Worm (Caenorhabditis elegans) whole organism, young adult: ENCODE measurements around the gene F16G10.14.

Source experiments
- F33H1.4 ChIP-seq: fragments of 200-800 bp; sonication (Bioruptor generic); IDR thresholded peaks from 2 replicates; pipeline ENCODE4 v1.3.6; 2022; ENCODE audit warnings: missing genetic modification reagents, missing genetic modification characterization, missing compliant biosample characterization
- F52B5.7 ChIP-seq: sonication (generic microtip); optimal IDR thresholded peaks from 2 replicates; lab custom pipeline; 2016; ENCODE audit warnings: mild to moderate bottlenecking, missing genetic modification characterization, missing compliant biosample characterization
- ceh-27 ChIP-seq: fragments of 200-800 bp; sonication (Bioruptor generic); optimal IDR thresholded peaks from 2 replicates; lab custom pipeline; 2018; ENCODE audit warnings: mild to moderate bottlenecking, missing genetic modification characterization, moderate library complexity, missing compliant biosample characterization
- dpff-1 ChIP-seq: sonication (generic microtip); optimal IDR thresholded peaks from 2 replicates; lab custom pipeline; 2017; ENCODE audit warnings: mild to moderate bottlenecking, missing genetic modification characterization, missing compliant biosample characterization
- fkh-3 ChIP-seq: sonication (generic microtip); optimal IDR thresholded peaks from 2 replicates; lab custom pipeline; 2016; ENCODE audit warnings: mild to moderate bottlenecking, missing genetic modification characterization, missing compliant biosample characterization
- madf-8 ChIP-seq: fragments of 200-800 bp; sonication (Bioruptor generic); conservative IDR thresholded peaks from 2 replicates; pipeline ENCODE4 v1.3.6; 2022; ENCODE audit warnings: missing genetic modification reagents, missing genetic modification characterization, missing compliant biosample characterization
- pha-4 ChIP-seq: fragments of 150-350 bp; sonication (generic microtip); optimal IDR thresholded peaks from 2 replicates; lab custom pipeline; 2014; ENCODE audit warnings: missing biosample characterization, missing genetic modification reagents, missing genetic modification characterization
- tlf-1 ChIP-seq: fragments of 200-800 bp; sonication (Bioruptor generic); optimal IDR thresholded peaks from 2 replicates; lab custom pipeline; 2018; ENCODE audit warnings: mild to moderate bottlenecking, missing genetic modification characterization, missing compliant biosample characterization

DNA sequence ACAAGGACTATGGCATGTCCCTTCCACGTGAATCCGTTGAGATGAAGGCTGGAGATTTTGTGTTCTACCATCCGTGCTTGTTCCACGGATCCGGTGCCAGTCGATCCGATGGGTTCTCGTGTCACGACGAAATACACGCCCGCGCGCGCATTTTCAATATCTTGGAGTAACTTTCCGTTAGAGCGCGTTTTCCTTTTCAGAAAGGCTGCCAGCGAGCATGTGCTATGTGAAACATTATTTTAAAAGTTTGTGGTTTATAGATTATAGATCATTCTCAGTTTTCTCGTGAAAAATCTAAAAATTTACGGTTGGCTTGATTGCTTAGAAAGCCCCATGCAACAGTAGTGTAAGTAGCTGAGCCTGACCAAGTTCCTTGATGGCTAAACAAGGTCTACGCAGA, 20.1 kb upstream of the F16G10.14 start, which contains the start of gene fbxc-20:
- TF ChIP-seq dpff-1 (tag; lab: Kevin White, UChicago), result no peak
- TF ChIP-seq fkh-3 (tag; lab: Kevin White, UChicago), result no peak
- no peak for TF ChIP-seq F52B5.7 (tag; lab: Kevin White, UChicago)
- no peak for TF ChIP-seq madf-8 (GFP tag; lab: Robert Waterston, UW)
- TF ChIP-seq F33H1.4, result no peak
- TF ChIP-seq pha-4 (tag; lab: Kevin White, UChicago), result no peak
- no peak for TF ChIP-seq ceh-27 (GFP tag; lab: Kevin White, UChicago)
- no peak for TF ChIP-seq tlf-1 (GFP tag; lab: Kevin White, UChicago)
